Fruit fly (Drosophila melanogaster) S2 (cell line): ENCODE results near the gene CG14352.

Source experiments
- CG8478 ChIP-seq: fragments of >200 bp; optimal IDR thresholded peaks from 2 replicates; lab custom pipeline; 2018
- CTCF ChIP-seq, 2 experiments: fragments of >200 bp; optimal IDR thresholded peaks; 2 replicates each; lab custom pipeline; 2018

CG14352 gene

dm6 chr2L:1611122-1611521, at the start of gene CG14352, which contains the start of gene Rab3GAP1:
Gene CG14352 (plus strand): TSS chr2L:1611410.
Gene Rab3GAP1 (minus strand): TSS chr2L:1611157.
- no peak for TF ChIP-seq CG8478 (lab: Kevin White, UChicago)
- TF ChIP-seq CTCF (optimal IDR thresholded peaks at IDR 0.05; lab: Kevin White, UChicago) = no peak

dm6 chr2L:1568631-1569030, 42.6 kb upstream of the CG14352 start:
- TF ChIP-seq CTCF (optimal IDR thresholded peaks at IDR 0.05; lab: Kevin White, UChicago) (no peak), CG8478 (lab: Kevin White, UChicago) (no peak)

dm6 chr2L:1574009-1574408, 37.2 kb upstream of the CG14352 start:
- TF ChIP-seq CTCF (optimal IDR thresholded peaks at IDR 0.05; lab: Kevin White, UChicago) (no peak), CG8478 (lab: Kevin White, UChicago) (no peak)

- no peak for TF ChIP-seq CG8478 (lab: Kevin White, UChicago)
- TF ChIP-seq CTCF (optimal IDR thresholded peaks at IDR 0.05; lab: Kevin White, UChicago) = no peak
These were observed 35.6 kb upstream of the CG14352 start for dm6 chr2L:1575604-1576003.

- TF ChIP-seq CG8478 (lab: Kevin White, UChicago) (no peak), CTCF (optimal IDR thresholded peaks at IDR 0.05; lab: Kevin White, UChicago) (no peak)
These were observed 32.0 kb upstream of the CG14352 start for dm6 chr2L:1579254-1579653.

- TF ChIP-seq CTCF (optimal IDR thresholded peaks at IDR 0.05; lab: Kevin White, UChicago) (no peak), CG8478 (lab: Kevin White, UChicago) (no peak)
These were observed 31.4 kb upstream of the CG14352 start for dm6 chr2L:1579800-1580199.

- TF ChIP-seq CTCF (optimal IDR thresholded peaks at IDR 0.05; lab: Kevin White, UChicago) (no peak), CG8478 (lab: Kevin White, UChicago) (no peak)
These were observed 24.2 kb upstream of the CG14352 start, which contains the start of gene nis for dm6 chr2L:1587055-1587454. Gene nis (minus strand): TSS chr2L:1587155.

dm6 chr2L:1590167-1590566, 21.0 kb upstream of the CG14352 start:
- TF ChIP-seq CTCF (optimal IDR thresholded peaks at IDR 0.05; lab: Kevin White, UChicago) = no peak
- TF ChIP-seq CG8478 (lab: Kevin White, UChicago) = no peak

dm6 chr2L:1596693-1597092, 14.5 kb upstream of the CG14352 start:
- TF ChIP-seq CTCF (optimal IDR thresholded peaks at IDR 0.05; lab: Kevin White, UChicago) (no peak), CG8478 (lab: Kevin White, UChicago) (no peak)

dm6 chr2L:1603847-1604246, 7.4 kb upstream of the CG14352 start:
- TF ChIP-seq CG8478 (lab: Kevin White, UChicago) (no peak), CTCF (optimal IDR thresholded peaks at IDR 0.05; lab: Kevin White, UChicago) (no peak)

dm6 chr2L:1606758-1607157, 4.5 kb upstream of the CG14352 start:
- no peak for TF ChIP-seq CG8478 (lab: Kevin White, UChicago)
- no peak for TF ChIP-seq CTCF (optimal IDR thresholded peaks at IDR 0.05; lab: Kevin White, UChicago)

dm6 chr2L:1613748-1614365, 2.6 kb downstream of the CG14352 start, which contains the start of gene RFeSP:
Gene RFeSP (minus strand): TSS chr2L:1614160.
- TF ChIP-seq CTCF (optimal IDR thresholded peaks at IDR 0.05; lab: Kevin White, UChicago) (peak; percentile 34 to 60), CG8478 (lab: Kevin White, UChicago) (no peak)

- no peak for TF ChIP-seq CG8478 (lab: Kevin White, UChicago)
- no peak for TF ChIP-seq CTCF (optimal IDR thresholded peaks at IDR 0.05; lab: Kevin White, UChicago)
These were observed 4.5 kb downstream of the CG14352 start for dm6 chr2L:1615753-1616152.

dm6 chr2L:1617712-1618111, 6.5 kb downstream of the CG14352 start:
- no peak for TF ChIP-seq CG8478 (lab: Kevin White, UChicago)

- TF ChIP-seq CTCF (optimal IDR thresholded peaks at IDR 0.05; lab: Kevin White, UChicago) (no peak), CG8478 (lab: Kevin White, UChicago) (no peak)
These were observed 7.5 kb downstream of the CG14352 start for dm6 chr2L:1618696-1619095.

- TF ChIP-seq CTCF (optimal IDR thresholded peaks at IDR 0.05; lab: Kevin White, UChicago) (no peak), CG8478 (lab: Kevin White, UChicago) (no peak)
These were observed 8.0 kb downstream of the CG14352 start for dm6 chr2L:1619191-1619590.
